Fruit fly (Drosophila melanogaster) whole organism, embryonic: Measurements from ENCODE around the gene CG7841.
A peak's percentile ranks its signal among the peaks of the same experiment; 100 is the strongest.

Experiments used
- Asciz ChIP-seq: fragments of 200-800 bp; sonication (Bioruptor generic); optimal IDR thresholded peaks from 2 replicates; lab custom pipeline; 2017; ENCODE audit warnings: missing biosample characterization, mild to moderate bottlenecking, missing genetic modification characterization, missing genetic modification reagents
- BEAF-32 ChIP-seq: fragments of 200-800 bp; sonication (Bioruptor generic); optimal IDR thresholded peaks from 3 replicates; lab custom pipeline; 2017; ENCODE audit warnings: missing biosample characterization, missing genetic modification characterization, mild to moderate bottlenecking, moderate library complexity, missing genetic modification reagents
- Bteb2 ChIP-seq: fragments of 200-800 bp; sonication (Bioruptor generic); optimal IDR thresholded peaks from 2 replicates; lab custom pipeline; 2016; ENCODE audit warnings: missing biosample characterization, missing genetic modification characterization
- CG10979 ChIP-seq: fragments of 200-800 bp; sonication (Bioruptor generic); optimal IDR thresholded peaks from 2 replicates; lab custom pipeline; 2018; ENCODE audit warnings: missing biosample characterization, mild to moderate bottlenecking, missing genetic modification characterization, moderate library complexity
- CG1233 ChIP-seq: fragments of 200-800 bp; sonication (Bioruptor generic); optimal IDR thresholded peaks from 4 replicates; lab custom pipeline; 2018; ENCODE audit warnings: missing biosample characterization, mild to moderate bottlenecking, missing genetic modification characterization
- CG12391 ChIP-seq: fragments of 200-800 bp; sonication (Bioruptor generic); optimal IDR thresholded peaks from 3 replicates; lab custom pipeline; 2018; ENCODE audit warnings: missing biosample characterization, mild to moderate bottlenecking, missing genetic modification characterization, moderate library complexity
- CG12769 ChIP-seq: fragments of 200-800 bp; sonication (Bioruptor generic); optimal IDR thresholded peaks from 2 replicates; lab custom pipeline; 2019; ENCODE audit warnings: missing biosample characterization, mild to moderate bottlenecking, missing genetic modification characterization, moderate library complexity
- CG14965 ChIP-seq: fragments of 200-800 bp; sonication (Bioruptor generic); optimal IDR thresholded peaks from 2 replicates; lab custom pipeline; 2016; ENCODE audit warnings: missing biosample characterization, missing genetic modification characterization, borderline replicate concordance
- CG1603 ChIP-seq: fragments of 200-800 bp; sonication (Bioruptor generic); optimal IDR thresholded peaks from 2 replicates; lab custom pipeline; 2019; ENCODE audit warnings: missing biosample characterization, mild to moderate bottlenecking, missing genetic modification characterization, moderate library complexity
- CG2202 ChIP-seq: fragments of 200-800 bp; sonication (Bioruptor generic); optimal IDR thresholded peaks from 2 replicates; lab custom pipeline; 2018; ENCODE audit warnings: missing biosample characterization, mild to moderate bottlenecking, missing genetic modification characterization
- CG2678 ChIP-seq: fragments of 200-800 bp; sonication (Bioruptor generic); optimal IDR thresholded peaks from 3 replicates; lab custom pipeline; 2019; ENCODE audit warnings: missing biosample characterization, mild to moderate bottlenecking, missing genetic modification characterization, moderate library complexity
- CG2875 ChIP-seq: fragments of 200-800 bp; sonication (Bioruptor generic); optimal IDR thresholded peaks from 2 replicates; lab custom pipeline; 2017; ENCODE audit warnings: missing biosample characterization, mild to moderate bottlenecking, missing genetic modification characterization, missing genetic modification reagents
- CG3065 ChIP-seq: fragments of 200-800 bp; sonication (Bioruptor generic); optimal IDR thresholded peaks from 2 replicates; lab custom pipeline; 2016; ENCODE audit warnings: missing biosample characterization, missing genetic modification characterization
- CG3838 ChIP-seq: fragments of 200-800 bp; sonication (Bioruptor generic); optimal IDR thresholded peaks from 3 replicates; lab custom pipeline; 2016; ENCODE audit warnings: missing biosample characterization, missing genetic modification characterization
- CG6683 ChIP-seq: fragments of 200-800 bp; sonication (Bioruptor generic); optimal IDR thresholded peaks from 2 replicates; lab custom pipeline; 2017; ENCODE audit warnings: missing biosample characterization, mild to moderate bottlenecking, missing genetic modification characterization, missing genetic modification reagents
- CG6791 ChIP-seq: fragments of 200-800 bp; sonication (Bioruptor generic); IDR thresholded peaks from 3 replicates; pipeline ENCODE4 v1.3.6; 2022; ENCODE audit warnings: missing biosample characterization, missing genetic modification characterization; ENCODE audit not compliant: partially characterized antibody
- CG7839 ChIP-seq: fragments of 200-800 bp; sonication (Bioruptor generic); optimal IDR thresholded peaks from 3 replicates; lab custom pipeline; 2018; ENCODE audit warnings: missing biosample characterization, mild to moderate bottlenecking, missing genetic modification characterization, moderate library complexity
- CG8944 ChIP-seq: fragments of 200-800 bp; sonication (Bioruptor generic); optimal IDR thresholded peaks from 3 replicates; lab custom pipeline; 2016; ENCODE audit warnings: missing biosample characterization, missing genetic modification characterization
- CkIIα-i1 ChIP-seq: fragments of 200-800 bp; sonication (Bioruptor generic); IDR thresholded peaks from 2 replicates; pipeline ENCODE4 v1.3.6; 2022; ENCODE audit warnings: missing biosample characterization, missing genetic modification characterization
- D ChIP-seq, 2 experiments: fragments of 200-800 bp in 1 of 2; fragments of >200 bp in 1 of 2; sonication (Bioruptor generic) in 1 of 2; optimal IDR thresholded peaks; 2 replicates in 1 of 2; 3 replicates in 1 of 2; lab custom pipeline; 2017; ENCODE audit warnings: mild to moderate bottlenecking in 1 of 2, missing biosample characterization in 1 of 2, missing genetic modification characterization in 1 of 2, missing genetic modification reagents in 1 of 2
- Dll ChIP-seq: fragments of 200-800 bp; sonication (Bioruptor generic); IDR thresholded peaks from 4 replicates; pipeline ENCODE4 v1.3.6; 2022; ENCODE audit warnings: missing biosample characterization, missing genetic modification characterization; ENCODE audit not compliant: partially characterized antibody
- Fer1 ChIP-seq: fragments of 200-800 bp; sonication (Bioruptor generic); optimal IDR thresholded peaks from 2 replicates; lab custom pipeline; 2017; ENCODE audit warnings: missing biosample characterization, mild to moderate bottlenecking, missing genetic modification characterization
- Mad ChIP-seq: fragments of 200-800 bp; sonication (Bioruptor generic); optimal IDR thresholded peaks from 2 replicates; lab custom pipeline; 2016; ENCODE audit warnings: missing biosample characterization, missing genetic modification characterization
- Mrtf ChIP-seq: fragments of 200-800 bp; sonication (Bioruptor generic); IDR thresholded peaks from 3 replicates; pipeline ENCODE4 v1.3.6; 2022; ENCODE audit warnings: missing biosample characterization, missing genetic modification characterization
- Pdp1 ChIP-seq, 2 experiments: fragments of 200-800 bp; sonication (Bioruptor generic); optimal IDR thresholded peaks; 3 replicates each; lab custom pipeline; 2016; ENCODE audit warnings: missing biosample characterization in 2 of 2, missing genetic modification characterization in 2 of 2, mild to moderate bottlenecking in 1 of 2, moderate library complexity in 1 of 2
- Rx ChIP-seq: fragments of 200-800 bp; sonication (Bioruptor generic); IDR thresholded peaks from 2 replicates; pipeline ENCODE4 v1.3.6; 2022; ENCODE audit warnings: missing biosample characterization, missing genetic modification characterization
- bsh ChIP-seq, 2 experiments: fragments of 200-800 bp; sonication (Bioruptor generic); optimal IDR thresholded peaks; 2 replicates each; lab custom pipeline; 2017 to 2018; ENCODE audit warnings: mild to moderate bottlenecking in 2 of 2, missing biosample characterization in 2 of 2, missing genetic modification characterization in 2 of 2, moderate library complexity in 1 of 2
- chinmo ChIP-seq: fragments of 200-800 bp; sonication (Bioruptor generic); IDR thresholded peaks from 4 replicates; pipeline ENCODE4 v1.3.6; 2022; ENCODE audit warnings: missing biosample characterization, missing genetic modification characterization; ENCODE audit not compliant: partially characterized antibody
- da ChIP-seq: fragments of 200-800 bp; sonication (Bioruptor generic); optimal IDR thresholded peaks from 2 replicates; lab custom pipeline; 2016; ENCODE audit warnings: missing biosample characterization, missing genetic modification characterization
- disco-r ChIP-seq: fragments of 200-800 bp; sonication (Bioruptor generic); optimal IDR thresholded peaks from 2 replicates; lab custom pipeline; 2016; ENCODE audit warnings: missing biosample characterization, missing genetic modification characterization
- dmrt99B ChIP-seq: fragments of 200-800 bp; sonication (Bioruptor generic); optimal IDR thresholded peaks from 2 replicates; lab custom pipeline; 2018; ENCODE audit warnings: missing biosample characterization, mild to moderate bottlenecking, missing genetic modification characterization, moderate library complexity
- exex ChIP-seq: fragments of 200-800 bp; sonication (Bioruptor generic); optimal IDR thresholded peaks from 4 replicates; lab custom pipeline; 2018; ENCODE audit warnings: missing biosample characterization, mild to moderate bottlenecking, missing genetic modification characterization, moderate library complexity
- grau ChIP-seq: fragments of 200-800 bp; optimal IDR thresholded peaks from 3 replicates; lab custom pipeline; 2019; ENCODE audit warnings: missing biosample characterization, mild to moderate bottlenecking, missing genetic modification characterization, moderate library complexity
- hth ChIP-seq: fragments of >200 bp; optimal IDR thresholded peaks from 2 replicates; lab custom pipeline; 2017; ENCODE audit warnings: inconsistent platforms
- kni ChIP-seq: fragments of 200-800 bp; sonication (Bioruptor generic); optimal IDR thresholded peaks from 3 replicates; lab custom pipeline; 2017; ENCODE audit warnings: mild to moderate bottlenecking, missing biosample characterization, missing genetic modification reagents, missing genetic modification characterization
- nerfin-1 ChIP-seq: fragments of 200-800 bp; sonication (Bioruptor generic); optimal IDR thresholded peaks from 3 replicates; lab custom pipeline; 2019; ENCODE audit warnings: missing biosample characterization, mild to moderate bottlenecking, missing genetic modification characterization, moderate library complexity
- nerfin-2 ChIP-seq: fragments of 200-800 bp; sonication (Bioruptor generic); IDR thresholded peaks from 2 replicates; pipeline ENCODE4 v1.3.6; 2022; ENCODE audit warnings: missing biosample characterization, missing genetic modification characterization; ENCODE audit not compliant: partially characterized antibody
- odd ChIP-seq: fragments of 200-800 bp; sonication (Bioruptor generic); optimal IDR thresholded peaks from 2 replicates; lab custom pipeline; 2017; ENCODE audit warnings: missing biosample characterization, mild to moderate bottlenecking, missing genetic modification characterization
- prd ChIP-seq, 3 experiments: fragments of >200 bp in 2 of 3; fragments of 200-800 bp in 1 of 3; sonication (Bioruptor generic) in 1 of 3; optimal IDR thresholded peaks in 2 of 3; IDR thresholded peaks in 1 of 3; 2 replicates in 2 of 3; 3 replicates in 1 of 3; pipeline versions ENCODE4 v1.3.6 to Lab custom; 2017 to 2022; ENCODE audit warnings: missing biosample characterization in 1 of 3, missing genetic modification characterization in 1 of 3
- pros ChIP-seq: fragments of 200-800 bp; sonication (Bioruptor generic); optimal IDR thresholded peaks from 3 replicates; lab custom pipeline; 2019; ENCODE audit warnings: missing biosample characterization, mild to moderate bottlenecking, missing genetic modification characterization, moderate library complexity
- sd ChIP-seq: fragments of 200-800 bp; sonication (Bioruptor generic); optimal IDR thresholded peaks from 3 replicates; lab custom pipeline; 2018; ENCODE audit warnings: missing biosample characterization, mild to moderate bottlenecking, missing genetic modification characterization, moderate library complexity
- slp2 ChIP-seq: fragments of 200-800 bp; sonication (Bioruptor generic); optimal IDR thresholded peaks from 2 replicates; lab custom pipeline; 2016; ENCODE audit warnings: missing biosample characterization, missing genetic modification characterization
- stc ChIP-seq: fragments of 200-800 bp; sonication (Bioruptor generic); IDR thresholded peaks from 2 replicates; pipeline ENCODE4 v1.3.6; 2022; ENCODE audit warnings: missing biosample characterization, missing genetic modification characterization
- sug ChIP-seq: fragments of 200-800 bp; optimal IDR thresholded peaks from 2 replicates; lab custom pipeline; 2019; ENCODE audit warnings: missing biosample characterization, mild to moderate bottlenecking, missing genetic modification characterization, moderate library complexity
- unc-4 ChIP-seq: fragments of 200-800 bp; sonication (Bioruptor generic); IDR thresholded peaks from 2 replicates; pipeline ENCODE4 v1.3.6; 2022; ENCODE audit warnings: missing biosample characterization, missing genetic modification characterization; ENCODE audit not compliant: partially characterized antibody

Gene CG7841

DNA sequence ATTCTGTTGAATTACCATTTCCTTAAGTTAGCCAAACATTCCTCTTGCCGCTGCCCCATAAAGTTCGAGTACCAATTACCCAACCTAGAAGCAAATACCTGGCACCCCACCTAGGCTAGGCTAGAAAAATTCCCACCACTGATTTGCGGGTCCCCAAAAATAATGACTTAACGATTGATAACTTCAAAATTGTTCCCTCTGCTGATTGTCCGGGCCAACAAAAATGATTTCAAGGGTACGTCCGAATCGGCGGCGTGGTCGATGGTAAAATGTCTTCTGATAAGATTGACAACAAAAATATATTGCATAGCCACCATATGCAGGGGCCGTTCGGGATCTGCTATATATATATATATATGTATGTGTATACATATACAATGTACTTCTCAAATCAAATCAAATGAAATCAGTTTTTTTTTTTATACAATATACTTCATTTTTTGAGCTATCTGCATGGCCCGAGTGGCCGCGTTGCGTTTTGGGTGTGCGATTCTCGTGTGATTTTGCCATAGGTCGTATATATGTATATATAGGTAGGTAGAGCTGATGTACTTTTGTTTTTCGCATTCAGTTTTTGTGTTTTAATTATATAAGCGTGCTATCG lies 39.2 kb upstream of the CG7841 start (continued):
- TF ChIP-seq CG12769 (tag; lab: Kevin White, UChicago) (peak; percentile 2), nerfin-2 (GFP tag; lab: Robert Waterston, UW) (no peak), Fer1 (GFP tag; lab: Kevin White, UChicago) (no peak), CG3065 (GFP tag; lab: Kevin White, UChicago) (no peak), BEAF-32 (GFP tag; lab: Kevin White, UChicago) (no peak), CG2202 (no peak), CG12391 (tag; lab: Kevin White, UChicago) (no peak), D (optimal IDR thresholded peaks at IDR 0.05; lab: Kevin White, UChicago) (no peak), D (GFP tag; optimal IDR thresholded peaks at IDR 0.05; lab: Kevin White, UChicago) (no peak), CG1233 (GFP tag; lab: Kevin White, UChicago) (no peak), CG8944 (GFP tag; lab: Kevin White, UChicago) (no peak), unc-4 (GFP tag; lab: Robert Waterston, UW) (no peak), CG2678 (no peak), Bteb2 (GFP tag; lab: Kevin White, UChicago) (no peak), sd (peak; percentile 41), chinmo (GFP tag; lab: Robert Waterston, UW) (0 out of 4 replicates have a peak, but pooled peaks have one; percentile 59), sug (tag; lab: Kevin White, UChicago) (peak; percentile 72), Mrtf (GFP tag; lab: Robert Waterston, UW) (no peak), Mad (no peak), Pdp1 (GFP tag; optimal IDR thresholded peaks at IDR 0.05; lab: Kevin White, UChicago) (no peak), CG6683 (GFP tag; lab: Kevin White, UChicago) (no peak), CG7839 (no peak), CG6791 (no peak), disco-r (no peak), stc (GFP tag; lab: Robert Waterston, UW) (no peak), CG3838 (GFP tag; lab: Kevin White, UChicago) (no peak)

DNA sequence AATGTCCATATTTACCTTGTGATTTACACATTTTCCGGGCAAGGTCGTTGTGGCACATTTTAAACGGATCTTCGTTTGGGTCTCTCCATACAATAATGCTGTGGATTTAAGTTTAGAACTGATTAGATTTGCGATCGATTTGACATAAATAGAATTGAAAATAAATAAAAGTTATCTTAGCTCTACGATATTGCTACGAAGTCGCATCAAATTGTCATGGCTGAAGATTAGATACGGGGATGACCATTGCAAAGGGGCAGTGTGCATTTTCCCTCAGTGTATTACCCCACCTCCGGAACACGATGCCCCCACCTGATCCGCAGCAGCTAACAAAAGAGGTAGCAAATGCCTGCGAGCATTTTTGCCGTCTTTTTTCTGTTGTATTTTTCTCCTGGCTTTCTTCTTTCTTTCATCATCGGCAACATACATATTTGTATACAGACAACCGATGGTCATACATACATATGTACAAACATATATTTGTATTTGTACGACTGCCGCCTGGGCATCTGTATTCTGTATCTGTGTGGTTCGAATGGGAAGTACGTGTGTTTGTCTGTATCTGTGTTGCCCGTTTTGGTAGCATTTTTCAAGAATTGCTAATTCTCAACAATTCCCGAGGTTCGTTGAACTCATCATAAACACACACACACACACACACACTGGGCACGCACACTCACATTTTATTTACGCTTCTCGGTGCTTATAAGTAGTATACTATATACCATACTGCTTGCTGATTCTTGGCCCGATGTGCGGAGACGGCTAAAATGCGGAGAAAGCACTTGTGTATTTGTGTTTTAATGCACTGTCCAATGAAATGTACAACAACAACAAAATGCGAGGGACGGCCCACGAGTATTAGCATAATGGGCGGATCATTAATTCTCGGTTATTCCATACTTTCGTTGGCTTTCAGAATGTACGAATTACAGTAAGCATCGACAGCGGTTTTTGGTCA lies 36.7 kb upstream of the CG7841 start:
- no peak for TF ChIP-seq CG14965 (GFP tag; lab: Kevin White, UChicago)
- TF ChIP-seq kni (GFP tag; lab: Kevin White, UChicago): peak; percentile 17
- TF ChIP-seq CkIIα-i1: no peak
- TF ChIP-seq CG2875 (GFP tag; lab: Kevin White, UChicago): no peak
- no peak for TF ChIP-seq exex (tag; lab: Kevin White, UChicago)
- peak; percentile 31 for TF ChIP-seq CG1603 (tag; lab: Kevin White, UChicago)
- no peak for TF ChIP-seq da (GFP tag; lab: Kevin White, UChicago)
- peak; percentile 8 for TF ChIP-seq CG10979 (tag; lab: Kevin White, UChicago)
- TF ChIP-seq CG2202: no peak
- peak; percentile 26 for TF ChIP-seq Asciz
- TF ChIP-seq Dll (GFP tag; lab: Robert Waterston, UW): no peak
- TF ChIP-seq odd (GFP tag; lab: Kevin White, UChicago): no peak
- TF ChIP-seq hth (lab: Kevin White, UChicago): no peak
- no peak for TF ChIP-seq slp2 (GFP tag; lab: Kevin White, UChicago)
- no peak for TF ChIP-seq prd (optimal IDR thresholded peaks at IDR 0.05; lab: Kevin White, UChicago)
- peak; percentile 28; the same call in 1 of the 3 replicates for TF ChIP-seq prd (GFP tag; IDR thresholded peaks at IDR 0.05; lab: Robert Waterston, UW)
- TF ChIP-seq nerfin-1: no peak
- peak; percentile 12 for TF ChIP-seq pros (GFP tag; lab: Kevin White, UChicago)
- TF ChIP-seq dmrt99B (tag; lab: Kevin White, UChicago): peak; percentile 20
- TF ChIP-seq bsh (GFP tag; optimal IDR thresholded peaks at IDR 0.05; lab: Kevin White, UChicago): peak in 1 of 2 experiments; percentile 20
- no peak for TF ChIP-seq Rx (GFP tag; lab: Robert Waterston, UW)
- no peak for TF ChIP-seq grau
